Fruit fly (Drosophila melanogaster): Measurements from ENCODE around the gene ppk14.

DNA sequence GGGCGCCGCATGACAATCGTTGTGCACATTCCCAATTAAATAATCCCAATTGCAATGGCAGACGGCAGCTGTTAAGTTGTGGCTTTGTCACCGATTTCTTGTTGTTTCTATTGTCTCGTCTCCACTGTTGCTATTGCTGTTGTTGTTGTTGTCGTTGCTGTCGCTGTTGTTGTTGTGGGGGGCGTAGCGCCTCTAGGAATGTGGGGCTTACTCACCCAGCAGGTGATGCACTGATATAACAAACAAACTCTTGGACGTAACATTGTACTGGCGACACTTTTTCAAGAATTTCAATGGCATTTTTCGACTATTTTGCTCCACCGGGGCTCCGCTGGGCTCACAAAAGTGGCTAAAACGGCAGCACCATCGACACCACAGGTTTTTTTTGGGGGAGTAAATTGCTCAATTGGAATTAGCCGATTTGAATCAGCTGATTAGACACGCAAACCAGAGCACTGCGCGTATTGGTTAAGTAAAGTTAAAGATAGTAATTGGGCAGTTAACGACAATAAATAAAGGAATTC lies 16.9 kb upstream of the ppk14 start:
- TF ChIP-seq br (optimal IDR thresholded peaks at IDR 0.05) (no peak), TFAM (GFP tag; optimal IDR thresholded peaks at IDR 0.05) (no peak), HHEX (GFP tag; optimal IDR thresholded peaks at IDR 0.05) (no peak), CG10959 (GFP tag; IDR thresholded peaks at IDR 0.05) (no peak), CG4360 (GFP tag; IDR thresholded peaks at IDR 0.05) (peak; percentile 95), usp (GFP tag; optimal IDR thresholded peaks at IDR 0.05) (no peak), CG15696 (tag; optimal IDR thresholded peaks at IDR 0.05) (no peak), fd3F (GFP tag; optimal IDR thresholded peaks at IDR 0.05) (no peak)
